Fruit fly (Drosophila melanogaster): ENCODE measurements around the gene CG14708.

- peak; percentile 74 for TF ChIP-seq sens-2 (GFP tag; IDR thresholded peaks at IDR 0.05)
- no peak for TF ChIP-seq Kr (GFP tag; optimal IDR thresholded peaks at IDR 0.05)
Measured at dm6 chr3R:11562326-11563109, 8.6 kb downstream of the CG14708 start.
